Fruit fly (Drosophila melanogaster): Measurements from ENCODE around the gene CG43446.

CG43446 gene

DNA sequence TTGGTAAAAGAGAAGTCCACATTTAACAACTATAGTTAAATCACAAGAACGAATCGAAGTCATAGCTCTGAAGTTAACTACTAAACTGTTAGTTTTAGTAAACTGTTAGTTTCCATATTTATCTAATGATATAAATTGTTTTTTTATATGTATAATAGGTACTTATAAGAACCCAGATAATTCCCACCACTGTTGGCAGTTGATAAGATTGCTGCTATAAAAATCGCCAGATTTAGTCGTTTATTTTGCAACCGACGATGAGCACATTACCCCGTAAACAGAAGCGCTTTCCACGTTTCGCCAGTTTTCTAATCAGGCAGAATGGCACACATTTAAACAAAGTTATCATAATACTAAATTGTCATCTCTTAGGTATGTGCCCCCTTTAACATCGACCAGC, 31.3 kb upstream of the CG43446 start:
- TF ChIP-seq CG32264 (GFP tag; optimal IDR thresholded peaks at IDR 0.05): no peak
- TF ChIP-seq brk (GFP tag; optimal IDR thresholded peaks at IDR 0.05): peak; percentile 27
- TF ChIP-seq foxo (GFP tag; optimal IDR thresholded peaks at IDR 0.05): peak in 1 of 2 experiments; percentile 31
- peak; percentile 7 for TF ChIP-seq h (GFP tag; optimal IDR thresholded peaks at IDR 0.05)
- TF ChIP-seq GATAd (GFP tag; optimal IDR thresholded peaks at IDR 0.05): no peak

DNA sequence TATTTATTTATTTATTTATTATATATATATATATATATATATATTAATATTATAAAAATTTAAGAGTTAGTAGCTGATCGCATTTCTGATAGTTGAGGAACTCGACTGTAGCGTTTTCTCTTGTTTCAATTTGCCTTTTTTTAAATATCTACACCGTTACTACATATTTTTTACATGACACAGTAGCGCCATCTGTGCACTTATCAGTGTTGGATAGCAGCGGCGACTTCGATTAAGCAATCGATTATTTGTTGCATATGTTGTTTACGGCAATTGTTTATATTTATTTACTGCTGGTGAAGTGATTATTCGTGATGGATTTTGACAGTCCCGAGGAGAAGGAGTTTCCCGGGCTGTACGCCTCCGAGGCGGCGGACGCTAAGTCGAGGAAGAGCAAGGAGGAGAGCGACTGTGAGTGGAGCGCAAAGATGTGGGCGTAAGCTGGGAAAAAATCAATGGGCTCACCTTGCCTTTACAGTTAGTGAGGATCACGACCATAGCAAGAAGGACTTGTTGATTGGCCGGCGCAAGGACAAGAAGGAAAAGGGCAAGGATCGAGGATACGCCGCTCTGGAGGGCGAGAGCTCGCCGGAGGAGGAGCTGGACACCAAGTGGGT, 29.8 kb upstream of the CG43446 start, which contains the start of gene Rlip:
TSS of gene Rlip (plus strand) at position 221 of the 617 bp plus-strand sequence.
- TF ChIP-seq Hr83 (GFP tag; optimal IDR thresholded peaks at IDR 0.05; ENCODE audit: poor library complexity, severe bottlenecking) (no peak), sv (GFP tag; optimal IDR thresholded peaks at IDR 0.05) (no peak), br (GFP tag; optimal IDR thresholded peaks at IDR 0.05) (no peak), Jra (GFP tag; optimal IDR thresholded peaks at IDR 0.05) (no peak), Vsx2 (GFP tag; optimal IDR thresholded peaks at IDR 0.05; ENCODE audit: partially characterized antibody) (no peak), Rel (GFP tag; optimal IDR thresholded peaks at IDR 0.05) (no peak), Rel (tag; optimal IDR thresholded peaks at IDR 0.05) (peak; percentile 17), Dfd (GFP tag; optimal IDR thresholded peaks at IDR 0.05) (no peak), fru (GFP tag; optimal IDR thresholded peaks at IDR 0.05) (peak; percentile 62), dmrt93B (GFP tag; optimal IDR thresholded peaks at IDR 0.05) (peak; percentile 27), rgr (GFP tag; optimal IDR thresholded peaks at IDR 0.05) (peak; percentile 50), CG32264 (GFP tag; optimal IDR thresholded peaks at IDR 0.05) (no peak), brk (GFP tag; optimal IDR thresholded peaks at IDR 0.05) (no peak), h (GFP tag; optimal IDR thresholded peaks at IDR 0.05) (peak; percentile 59), Hnf4 (GFP tag; optimal IDR thresholded peaks at IDR 0.05) (peak; percentile 52), CG9705 (GFP tag; optimal IDR thresholded peaks at IDR 0.05) (peak; percentile 30), woc (GFP tag; optimal IDR thresholded peaks at IDR 0.05) (no peak), Sp1 (GFP tag; optimal IDR thresholded peaks at IDR 0.05) (no peak), tai (GFP tag; optimal IDR thresholded peaks at IDR 0.05) (no peak), dl (GFP tag; optimal IDR thresholded peaks at IDR 0.05; ENCODE audit: insufficient read depth in 1 of 2, partially characterized antibody in 2 of 2) (no peak), jim (GFP tag; optimal IDR thresholded peaks at IDR 0.05) (no peak), Dif (GFP tag; optimal IDR thresholded peaks at IDR 0.05; ENCODE audit: partially characterized antibody) (no peak), psq (GFP tag; optimal IDR thresholded peaks at IDR 0.05) (peak; percentile 9), usp (GFP tag; optimal IDR thresholded peaks at IDR 0.05) (no peak), HLH106 (tag; optimal IDR thresholded peaks at IDR 0.05) (peak; percentile 42), Abd-B (GFP tag; optimal IDR thresholded peaks at IDR 0.05) (no peak), foxo (GFP tag; optimal IDR thresholded peaks at IDR 0.05) (peak in 1 of 2 experiments; percentile 67)

DNA sequence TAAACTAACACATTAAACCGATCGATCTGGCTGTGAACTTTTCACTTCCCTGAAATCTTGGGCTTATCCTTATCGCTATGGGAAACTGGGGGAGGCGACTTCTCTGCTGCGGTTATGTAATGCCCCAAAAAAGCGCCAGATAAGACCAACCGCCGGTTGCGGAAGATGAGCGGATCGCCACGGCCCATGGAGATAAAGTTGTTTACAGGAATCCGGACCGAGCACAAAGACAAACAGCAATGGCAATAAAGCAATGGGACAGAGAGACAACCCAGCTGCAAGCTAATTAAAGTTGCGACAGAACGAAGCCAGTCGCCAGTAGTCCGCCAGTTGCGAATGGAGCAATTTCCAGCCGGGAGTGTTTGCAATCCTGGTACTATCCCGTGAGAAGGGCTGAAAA, 27.9 kb upstream of the CG43446 start, which contains the start of gene CG5697:
TSS of gene CG5697 (plus strand) at position 314 of the 400 bp plus-strand sequence.
- TF ChIP-seq dsf (GFP tag; optimal IDR thresholded peaks at IDR 0.05; ENCODE audit: borderline replicate concordance): no peak
- TF ChIP-seq br (GFP tag; optimal IDR thresholded peaks at IDR 0.05): peak; percentile 15
- no peak for TF ChIP-seq tai (GFP tag; optimal IDR thresholded peaks at IDR 0.05)
- TF ChIP-seq Rel (GFP tag; optimal IDR thresholded peaks at IDR 0.05): no peak
- TF ChIP-seq Rel (tag; optimal IDR thresholded peaks at IDR 0.05): peak; percentile 13
- TF ChIP-seq Hr83 (GFP tag; optimal IDR thresholded peaks at IDR 0.05; ENCODE audit: poor library complexity, severe bottlenecking): peak; percentile 26
- TF ChIP-seq OdsH (GFP tag; optimal IDR thresholded peaks at IDR 0.05): peak; percentile 16
- TF ChIP-seq h (GFP tag; optimal IDR thresholded peaks at IDR 0.05): peak; percentile 11
- peak in 1 of 2 experiments; percentile 31 for TF ChIP-seq foxo (GFP tag; optimal IDR thresholded peaks at IDR 0.05)

DNA sequence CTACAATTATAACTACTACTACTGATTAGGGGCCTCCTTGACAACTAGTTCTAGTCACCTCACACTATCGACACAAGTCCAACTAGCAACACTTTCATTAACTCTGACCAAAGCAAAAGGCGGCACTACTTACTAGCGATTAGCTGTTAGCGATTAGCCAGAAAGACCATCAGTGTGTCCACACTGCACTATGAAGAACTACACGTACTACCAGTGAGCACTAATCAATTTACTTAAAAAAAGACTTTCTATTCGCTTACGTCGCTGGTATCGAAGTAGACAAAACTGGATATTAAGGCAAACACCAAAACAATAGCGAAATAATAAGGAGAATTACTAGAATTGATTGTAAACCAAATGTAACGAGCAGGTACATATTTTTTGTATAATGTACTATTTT, 26.0 kb upstream of the CG43446 start:
- no peak for TF ChIP-seq Vsx2 (GFP tag; optimal IDR thresholded peaks at IDR 0.05; ENCODE audit: partially characterized antibody)
- TF ChIP-seq foxo (GFP tag; optimal IDR thresholded peaks at IDR 0.05): no peak
- no peak for TF ChIP-seq N (GFP tag; optimal IDR thresholded peaks at IDR 0.05)
- no peak for TF ChIP-seq CG32264 (GFP tag; optimal IDR thresholded peaks at IDR 0.05)
- TF ChIP-seq Rel (GFP tag; optimal IDR thresholded peaks at IDR 0.05): no peak
- no peak for TF ChIP-seq Rel (tag; optimal IDR thresholded peaks at IDR 0.05)

Measured in whole organism, wandering third instar larva.